Fruit fly (Drosophila melanogaster) whole organism, prepupa: Measurements from ENCODE around the gene Datp.

ENCODE experiments used
- Blimp-1 ChIP-seq: fragments of 200-800 bp; sonication (Bioruptor generic); optimal IDR thresholded peaks from 3 replicates; lab custom pipeline; 2017; ENCODE audit warnings: missing biosample characterization, missing genetic modification characterization, mild to moderate bottlenecking, moderate library complexity, missing genetic modification reagents
- CG10631 ChIP-seq: fragments of 200-800 bp; sonication (Bioruptor generic); optimal IDR thresholded peaks from 2 replicates; lab custom pipeline; 2016; ENCODE audit warnings: missing biosample characterization, missing genetic modification characterization
- CG10669 ChIP-seq: fragments of 200-800 bp; sonication (Bioruptor generic); optimal IDR thresholded peaks from 3 replicates; lab custom pipeline; 2018; ENCODE audit warnings: missing biosample characterization, mild to moderate bottlenecking, missing genetic modification characterization, moderate library complexity
- CG11294 ChIP-seq: fragments of 200-800 bp; sonication (Bioruptor generic); IDR thresholded peaks from 2 replicates; pipeline ENCODE4 v1.3.6; 2022; ENCODE audit warnings: missing biosample characterization, missing genetic modification characterization
- CG15336 ChIP-seq: fragments of 200-800 bp; sonication (Bioruptor generic); IDR thresholded peaks from 2 replicates; pipeline ENCODE4 v1.3.6; 2022; ENCODE audit warnings: missing biosample characterization, missing genetic modification characterization
- CG16779 ChIP-seq: fragments of 200-800 bp; sonication (Bioruptor generic); optimal IDR thresholded peaks from 3 replicates; lab custom pipeline; 2017; ENCODE audit warnings: missing biosample characterization, mild to moderate bottlenecking, missing genetic modification characterization
- CG3032 ChIP-seq: fragments of 200-800 bp; optimal IDR thresholded peaks from 2 replicates; lab custom pipeline; 2019; ENCODE audit warnings: missing biosample characterization, mild to moderate bottlenecking, missing genetic modification characterization, moderate library complexity
- CG34406 ChIP-seq: fragments of 200-800 bp; sonication (Bioruptor generic); optimal IDR thresholded peaks from 3 replicates; lab custom pipeline; 2016; ENCODE audit warnings: missing biosample characterization, missing genetic modification characterization
- CG3919 ChIP-seq: fragments of 200-800 bp; sonication (Bioruptor generic); optimal IDR thresholded peaks from 3 replicates; lab custom pipeline; 2016; ENCODE audit warnings: missing biosample characterization, missing genetic modification characterization
- CG4318 ChIP-seq: fragments of 200-800 bp; sonication (Bioruptor generic); optimal IDR thresholded peaks from 3 replicates; lab custom pipeline; 2017; ENCODE audit warnings: missing biosample characterization, mild to moderate bottlenecking, missing genetic modification characterization
- CG6163 ChIP-seq: fragments of 200-800 bp; sonication (Bioruptor generic); IDR thresholded peaks from 3 replicates; pipeline ENCODE4 v1.3.6; 2022; ENCODE audit warnings: missing biosample characterization, missing genetic modification characterization
- CG6276 ChIP-seq: fragments of 200-800 bp; sonication (Bioruptor generic); optimal IDR thresholded peaks from 2 replicates; lab custom pipeline; 2017; ENCODE audit warnings: missing biosample characterization, mild to moderate bottlenecking, missing genetic modification characterization
- CG6808 ChIP-seq: fragments of 200-800 bp; sonication (Bioruptor generic); optimal IDR thresholded peaks from 3 replicates; lab custom pipeline; 2017; ENCODE audit warnings: missing biosample characterization, missing genetic modification characterization, mild to moderate bottlenecking, moderate library complexity, missing genetic modification reagents
- CG8119 ChIP-seq: fragments of 200-800 bp; sonication (Bioruptor generic); IDR thresholded peaks from 3 replicates; pipeline ENCODE4 v1.3.6; 2022; ENCODE audit warnings: missing biosample characterization, missing genetic modification characterization
- CG8319 ChIP-seq: fragments of 200-800 bp; sonication (Bioruptor generic); optimal IDR thresholded peaks from 3 replicates; lab custom pipeline; 2016; ENCODE audit warnings: missing biosample characterization, missing genetic modification characterization
- CG9139 ChIP-seq: fragments of 200-800 bp; sonication (Bioruptor generic); optimal IDR thresholded peaks from 3 replicates; lab custom pipeline; 2017; ENCODE audit warnings: missing biosample characterization, mild to moderate bottlenecking, missing genetic modification characterization
- Eip78C ChIP-seq: fragments of 200-800 bp; sonication (Bioruptor generic); peaks from one replicate; lab custom pipeline; 2016; ENCODE audit warnings: missing biosample characterization, missing genetic modification characterization
- Eip93F ChIP-seq: fragments of 200-800 bp; sonication (Bioruptor generic); optimal IDR thresholded peaks from 2 replicates; lab custom pipeline; 2016; ENCODE audit warnings: missing biosample characterization, mild to moderate bottlenecking, missing genetic modification characterization
- Ets21C ChIP-seq: fragments of 200-800 bp; sonication (Bioruptor generic); optimal IDR thresholded peaks from 3 replicates; lab custom pipeline; 2016; ENCODE audit warnings: missing biosample characterization, missing genetic modification characterization
- Gug ChIP-seq: fragments of 200-800 bp; sonication (Bioruptor generic); IDR thresholded peaks from 2 replicates; pipeline ENCODE4 v1.3.6; 2022; ENCODE audit warnings: missing biosample characterization, missing genetic modification characterization
- Hr38 ChIP-seq: sonication (Bioruptor generic); optimal IDR thresholded peaks from 2 replicates; lab custom pipeline; 2016; ENCODE audit warnings: missing biosample characterization, missing genetic modification characterization
- Hr39 ChIP-seq: fragments of 200-800 bp; sonication (Bioruptor generic); optimal IDR thresholded peaks from 2 replicates; lab custom pipeline; 2016; ENCODE audit warnings: missing biosample characterization, missing genetic modification characterization
- Hr4 ChIP-seq: fragments of 200-800 bp; sonication (Bioruptor generic); optimal IDR thresholded peaks from 3 replicates; lab custom pipeline; 2016; ENCODE audit warnings: missing biosample characterization, missing genetic modification characterization
- Lpt ChIP-seq: fragments of 200-800 bp; sonication (Bioruptor generic); optimal IDR thresholded peaks from 3 replicates; lab custom pipeline; 2016; ENCODE audit warnings: missing biosample characterization, missing genetic modification characterization
- OdsH ChIP-seq: fragments of 200-800 bp; sonication (Bioruptor generic); optimal IDR thresholded peaks from 3 replicates; lab custom pipeline; 2016; ENCODE audit warnings: missing biosample characterization, missing genetic modification characterization
- Smox ChIP-seq: fragments of 200-800 bp; sonication (Bioruptor generic); optimal IDR thresholded peaks from 3 replicates; lab custom pipeline; 2016; ENCODE audit warnings: missing biosample characterization, missing genetic modification characterization
- Sox102F ChIP-seq: fragments of 200-800 bp; sonication (Bioruptor generic); optimal IDR thresholded peaks from 2 replicates; lab custom pipeline; 2016; ENCODE audit warnings: missing biosample characterization, mild to moderate bottlenecking, missing genetic modification characterization
- Sox14 ChIP-seq: fragments of 200-800 bp; sonication (Bioruptor generic); optimal IDR thresholded peaks from 3 replicates; lab custom pipeline; 2016; ENCODE audit warnings: missing biosample characterization, missing genetic modification characterization
- achi ChIP-seq: fragments of 200-800 bp; sonication (Bioruptor generic); optimal IDR thresholded peaks from 3 replicates; lab custom pipeline; 2016; ENCODE audit warnings: missing biosample characterization, missing genetic modification characterization
- acj6 ChIP-seq: fragments of 200-800 bp; sonication (Bioruptor generic); optimal IDR thresholded peaks from 3 replicates; lab custom pipeline; 2016; ENCODE audit warnings: missing biosample characterization, missing genetic modification characterization
- dac ChIP-seq: fragments of 200-800 bp; sonication (Bioruptor generic); optimal IDR thresholded peaks from 2 replicates; lab custom pipeline; 2017; ENCODE audit warnings: missing biosample characterization, mild to moderate bottlenecking, missing genetic modification characterization
- eg ChIP-seq: fragments of 200-800 bp; sonication (Bioruptor generic); IDR thresholded peaks from 3 replicates; pipeline ENCODE4 v1.3.6; 2022; ENCODE audit warnings: missing biosample characterization, missing genetic modification characterization
- esn ChIP-seq: fragments of 200-800 bp; sonication (Bioruptor generic); optimal IDR thresholded peaks from 2 replicates; lab custom pipeline; 2016; ENCODE audit warnings: missing biosample characterization, mild to moderate bottlenecking, missing genetic modification characterization, moderate library complexity
- fkh ChIP-seq: fragments of 200-800 bp; sonication (Bioruptor generic); optimal IDR thresholded peaks from 3 replicates; lab custom pipeline; 2017; ENCODE audit warnings: missing biosample characterization, mild to moderate bottlenecking, missing genetic modification characterization, moderate library complexity
- net ChIP-seq: fragments of 200-800 bp; sonication (Bioruptor generic); optimal IDR thresholded peaks from 3 replicates; lab custom pipeline; 2016; ENCODE audit warnings: missing biosample characterization, missing genetic modification characterization
- pdm3 ChIP-seq: fragments of 200-800 bp; sonication (Bioruptor generic); optimal IDR thresholded peaks from 3 replicates; lab custom pipeline; 2016; ENCODE audit warnings: missing biosample characterization, missing genetic modification characterization
- spab ChIP-seq: fragments of 200-800 bp; sonication (Bioruptor generic); optimal IDR thresholded peaks from 2 replicates; lab custom pipeline; 2017; ENCODE audit warnings: missing biosample characterization, mild to moderate bottlenecking, missing genetic modification characterization, missing genetic modification reagents
- ss ChIP-seq, 2 experiments: fragments of 200-800 bp; sonication (Bioruptor generic); optimal IDR thresholded peaks; 2 replicates in 1 of 2; 3 replicates in 1 of 2; lab custom pipeline; 2017 to 2018; ENCODE audit warnings: mild to moderate bottlenecking in 2 of 2, missing biosample characterization in 2 of 2, missing genetic modification characterization in 2 of 2, moderate library complexity in 1 of 2
- svp ChIP-seq: fragments of 200-800 bp; sonication (Bioruptor generic); peaks from one replicate; lab custom pipeline; 2016; ENCODE audit warnings: missing biosample characterization, missing genetic modification characterization
- topi ChIP-seq: fragments of 200-800 bp; sonication (Bioruptor generic); optimal IDR thresholded peaks from 3 replicates; lab custom pipeline; 2016; ENCODE audit warnings: missing biosample characterization, missing genetic modification characterization
- vri ChIP-seq: fragments of 200-800 bp; sonication (Bioruptor generic); optimal IDR thresholded peaks from 3 replicates; lab custom pipeline; 2016; ENCODE audit warnings: missing biosample characterization, mild to moderate bottlenecking, missing genetic modification characterization

Gene Datp

dm6 chr2L:9911783-9912182, 26.8 kb downstream of the Datp start (continued):
- peak; percentile 13 for TF ChIP-seq Hr39 (GFP tag; lab: Kevin White, UChicago)
- no peak for TF ChIP-seq CG8319
- TF ChIP-seq Smox (GFP tag; lab: Kevin White, UChicago) = peak; percentile 13
- peak; percentile 6 for TF ChIP-seq achi (GFP tag; lab: Kevin White, UChicago)
- TF ChIP-seq ss (GFP tag; optimal IDR thresholded peaks at IDR 0.05; lab: Kevin White, UChicago) = no peak
- no peak for TF ChIP-seq Sox102F (GFP tag; lab: Kevin White, UChicago)
- no peak for TF ChIP-seq CG9139 (GFP tag; lab: Kevin White, UChicago)
- TF ChIP-seq CG10631 (GFP tag; lab: Kevin White, UChicago) = no peak
- peak; percentile 67 for TF ChIP-seq Hr4 (GFP tag; lab: Kevin White, UChicago)
- TF ChIP-seq Sox14 = no peak
- no peak for TF ChIP-seq CG10669

- TF ChIP-seq acj6 (GFP tag; lab: Kevin White, UChicago) (peak; percentile 9), CG34406 (GFP tag; lab: Kevin White, UChicago) (peak; percentile 17), Ets21C (GFP tag; lab: Kevin White, UChicago) (no peak), CG9139 (GFP tag; lab: Kevin White, UChicago) (peak; percentile 13), pdm3 (GFP tag; lab: Kevin White, UChicago) (peak; percentile 6), CG8119 (GFP tag; lab: Robert Waterston, UW) (peak; percentile 25; the same call in 1 of the 3 replicates), Sox102F (GFP tag; lab: Kevin White, UChicago) (peak; percentile 13), CG16779 (tag; lab: Kevin White, UChicago) (peak; percentile 27), CG11294 (GFP tag; lab: Robert Waterston, UW) (no peak), spab (GFP tag; lab: Kevin White, UChicago) (no peak), eg (GFP tag; lab: Robert Waterston, UW) (peak; percentile 71; the same call in 2 of the 3 replicates), CG15336 (GFP tag; lab: Robert Waterston, UW) (peak; percentile 65), Lpt (GFP tag; lab: Kevin White, UChicago) (no peak), net (GFP tag; lab: Kevin White, UChicago) (peak; percentile 37), CG4318 (GFP tag; lab: Kevin White, UChicago) (no peak), Gug (GFP tag; lab: Robert Waterston, UW) (no peak), CG10669 (no peak), Eip78C (peak; percentile 72), CG8319 (no peak), CG3032 (tag; lab: Kevin White, UChicago) (no peak), CG6163 (0 out of 3 replicates have a peak, but pooled peaks have one; percentile 39), CG6276 (GFP tag; lab: Kevin White, UChicago) (peak; percentile 19), Sox14 (peak; percentile 8), CG6808 (GFP tag; lab: Kevin White, UChicago) (peak; percentile 7), achi (GFP tag; lab: Kevin White, UChicago) (peak; percentile 28), Hr38 (GFP tag; lab: Kevin White, UChicago) (no peak), vri (GFP tag; lab: Kevin White, UChicago) (peak; percentile 60), svp (no peak), topi (GFP tag; lab: Kevin White, UChicago) (peak; percentile 7), esn (peak; percentile 33), Eip93F (no peak), ss (GFP tag; optimal IDR thresholded peaks at IDR 0.05; lab: Kevin White, UChicago) (peak; percentile 20 to 29), Blimp-1 (GFP tag; lab: Kevin White, UChicago) (no peak), CG3919 (GFP tag; lab: Kevin White, UChicago) (peak; percentile 32), dac (GFP tag; lab: Kevin White, UChicago) (no peak), fkh (GFP tag; lab: Kevin White, UChicago) (peak; percentile 12), OdsH (GFP tag; lab: Kevin White, UChicago) (peak; percentile 21), Hr4 (GFP tag; lab: Kevin White, UChicago) (peak; percentile 46), Hr39 (GFP tag; lab: Kevin White, UChicago) (no peak)
Observed at dm6 chr2L:9908468-9908967, 30.1 kb downstream of the Datp start, which contains the start of gene CG13124. Gene CG13124 (minus strand): TSS chr2L:9908633.
